Worm (Caenorhabditis elegans) whole organism, midembryonic: ENCODE data around the gene Y54G2A.12.

ENCODE experiments used
- T22C8.4 ChIP-seq: fragments of 200-800 bp; sonication (Bioruptor generic); IDR thresholded peaks from 2 replicates; pipeline ENCODE4 v1.3.6; 2022; ENCODE audit warnings: missing genetic modification characterization, missing compliant biosample characterization
- flt-1 ChIP-seq: fragments of 200-800 bp; sonication (Bioruptor generic); IDR thresholded peaks from 2 replicates; pipeline ENCODE4 v1.3.6; 2022; ENCODE audit warnings: missing genetic modification characterization, missing compliant biosample characterization
- klf-2 ChIP-seq: fragments of 200-800 bp; sonication (Bioruptor generic); conservative IDR thresholded peaks from 2 replicates; pipeline ENCODE4 v1.3.6; 2022; ENCODE audit warnings: missing genetic modification reagents, missing genetic modification characterization, missing compliant biosample characterization
- tab-1 ChIP-seq: fragments of 200-800 bp; sonication (Bioruptor generic); IDR thresholded peaks from 2 replicates; pipeline ENCODE4 v1.3.6; 2022; ENCODE audit warnings: missing genetic modification characterization, missing compliant biosample characterization
- ztf-23 ChIP-seq: fragments of 200-800 bp; sonication (Bioruptor generic); IDR thresholded peaks from 2 replicates; pipeline ENCODE4 v1.3.6; 2022; ENCODE audit warnings: missing genetic modification reagents, missing genetic modification characterization, missing compliant biosample characterization

- TF ChIP-seq tab-1 (no peak), flt-1 (GFP tag; lab: Robert Waterston, UW) (no peak), klf-2 (GFP tag; lab: Robert Waterston, UW) (no peak), ztf-23 (GFP tag; lab: Robert Waterston, UW) (no peak), T22C8.4 (GFP tag; lab: Robert Waterston, UW) (no peak)
Observed at ce11 chrIV:2785057-2785456, 2.4 kb upstream of the Y54G2A.12 start.
